Worm (Caenorhabditis elegans) whole organism, L3 larva: ENCODE results near the gene C02F12.8.

Source experiments
- R02D3.7 ChIP-seq: fragments of 150-350 bp; optimal IDR thresholded peaks from 2 replicates; lab custom pipeline; 2014; ENCODE audit warnings: missing biosample characterization, missing genetic modification characterization
- lin-15B ChIP-seq: fragments of 150-350 bp; optimal IDR thresholded peaks from 2 replicates; lab custom pipeline; 2014; ENCODE audit warnings: missing biosample characterization, missing genetic modification characterization
- nfya-1 ChIP-seq: sonication (generic microtip); optimal IDR thresholded peaks from 2 replicates; lab custom pipeline; 2017; ENCODE audit warnings: missing genetic modification characterization, mild to moderate bottlenecking, missing compliant biosample characterization, antibody characterized with exemption, moderate library complexity; ENCODE audit not compliant: insufficient read depth
- nhr-237 ChIP-seq: fragments of 150-350 bp; optimal IDR thresholded peaks from 2 replicates; lab custom pipeline; 2014; ENCODE audit warnings: missing biosample characterization, missing genetic modification characterization
- pqm-1 ChIP-seq: fragments of 150-350 bp; optimal IDR thresholded peaks from 2 replicates; lab custom pipeline; 2017; ENCODE audit warnings: missing biosample characterization, missing genetic modification characterization, inconsistent platforms
- snpc-4 ChIP-seq: fragments of 150-350 bp; optimal IDR thresholded peaks from 2 replicates; lab custom pipeline; 2014; ENCODE audit warnings: missing biosample characterization, missing genetic modification characterization
- tbx-2 ChIP-seq: sonication (generic microtip); optimal IDR thresholded peaks from 2 replicates; lab custom pipeline; 2016; ENCODE audit warnings: mild to moderate bottlenecking, missing genetic modification characterization, missing compliant biosample characterization
- unc-39 ChIP-seq: sonication (generic microtip); optimal IDR thresholded peaks from 4 replicates; lab custom pipeline; 2017; ENCODE audit warnings: missing biosample characterization, missing genetic modification characterization

DNA sequence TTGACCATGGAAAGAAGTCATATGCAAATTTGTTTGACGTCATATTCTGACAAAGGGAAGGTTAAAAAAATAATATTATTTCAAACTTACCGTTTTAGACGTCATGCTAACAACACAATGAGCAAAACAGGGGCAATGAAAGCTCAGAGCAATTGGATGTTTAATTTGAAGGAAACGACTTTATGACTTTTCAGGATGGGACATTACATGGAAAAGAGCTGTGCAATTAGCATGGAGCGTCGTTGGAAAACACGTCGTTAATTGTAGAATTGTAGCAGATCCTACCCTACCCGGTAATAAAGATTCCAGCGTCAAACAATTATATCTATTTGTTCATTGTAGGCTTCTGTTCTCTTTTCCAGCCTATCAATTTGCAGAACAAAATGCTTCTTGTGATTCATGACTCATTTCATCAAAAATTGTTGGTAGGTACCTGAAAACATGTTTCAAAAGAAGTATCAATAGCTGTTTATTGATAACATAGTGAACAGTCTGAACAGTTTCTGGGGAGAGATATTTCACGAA is 19.4 kb downstream of the C02F12.8 start, which contains the start of gene ceh-63:
- TF ChIP-seq pqm-1 (tag; lab: Kevin White, UChicago) (no peak), snpc-4 (no peak), unc-39 (tag; lab: Kevin White, UChicago) (no peak), R02D3.7 (tag; lab: Kevin White, UChicago) (no peak), nhr-237 (tag; lab: Kevin White, UChicago) (no peak), nfya-1 (no peak), tbx-2 (tag; lab: Kevin White, UChicago) (no peak), lin-15B (no peak)
